Worm (Caenorhabditis elegans) whole organism, early embryonic: ENCODE data around the gene pitr-3.

Experiments used
- B0310.2 ChIP-seq: sonication (generic microtip); optimal IDR thresholded peaks from 2 replicates; lab custom pipeline; 2016; ENCODE audit warnings: mild to moderate bottlenecking, missing genetic modification characterization, missing compliant biosample characterization
- F13C5.2 ChIP-seq: sonication (generic microtip); optimal IDR thresholded peaks from 2 replicates; lab custom pipeline; 2017; ENCODE audit warnings: mild to moderate bottlenecking, missing genetic modification characterization, inconsistent platforms, missing compliant biosample characterization
- aly-1 ChIP-seq: sonication (generic microtip); optimal IDR thresholded peaks from 2 replicates; lab custom pipeline; 2016; ENCODE audit warnings: missing genetic modification characterization, missing compliant biosample characterization
- ama-1 ChIP-seq: fragments of 150-350 bp; optimal IDR thresholded peaks from 2 replicates; lab custom pipeline; 2014
- ceh-13 ChIP-seq: fragments of 200-800 bp; sonication (Bioruptor generic); optimal IDR thresholded peaks from 2 replicates; lab custom pipeline; 2018; ENCODE audit warnings: mild to moderate bottlenecking, missing genetic modification characterization, missing compliant biosample characterization
- ceh-36 ChIP-seq: sonication (generic microtip); optimal IDR thresholded peaks from 2 replicates; lab custom pipeline; 2016; ENCODE audit warnings: missing genetic modification characterization, inconsistent platforms, missing compliant biosample characterization
- ets-7 ChIP-seq: sonication (generic microtip); optimal IDR thresholded peaks from 2 replicates; lab custom pipeline; 2016; ENCODE audit warnings: missing genotype, missing genetic modification characterization, missing compliant biosample characterization
- flt-1 ChIP-seq: fragments of 200-800 bp; sonication (Bioruptor generic); IDR thresholded peaks from 2 replicates; pipeline ENCODE4 v1.3.6; 2022; ENCODE audit warnings: missing genetic modification characterization, missing compliant biosample characterization
- hmbx-1 ChIP-seq: sonication (generic microtip); optimal IDR thresholded peaks from 2 replicates; lab custom pipeline; 2016; ENCODE audit warnings: mild to moderate bottlenecking, missing genetic modification characterization, missing compliant biosample characterization
- hmg-4 ChIP-seq: fragments of 200-800 bp; sonication (Bioruptor generic); optimal IDR thresholded peaks from 2 replicates; lab custom pipeline; 2018; ENCODE audit warnings: mild to moderate bottlenecking, missing genetic modification characterization, missing compliant biosample characterization
- hnd-1 ChIP-seq: sonication (generic microtip); optimal IDR thresholded peaks from 2 replicates; lab custom pipeline; 2016; ENCODE audit warnings: missing genetic modification characterization, missing compliant biosample characterization
- pes-1 ChIP-seq: fragments of 200-800 bp; sonication (Bioruptor generic); IDR thresholded peaks from 2 replicates; pipeline ENCODE4 v1.3.6; 2022; ENCODE audit warnings: missing genetic modification reagents, missing genetic modification characterization, missing compliant biosample characterization
- scrt-1 ChIP-seq: fragments of 200-800 bp; sonication (Bioruptor generic); IDR thresholded peaks from 2 replicates; pipeline ENCODE4 v1.3.6; 2022; ENCODE audit warnings: missing genetic modification characterization, missing compliant biosample characterization
- sea-1 ChIP-seq: fragments of 200-800 bp; sonication (Bioruptor generic); conservative IDR thresholded peaks from 2 replicates; pipeline ENCODE4 v1.3.6; 2022; ENCODE audit warnings: missing genetic modification characterization, missing compliant biosample characterization
- tbx-11 ChIP-seq: fragments of 200-800 bp; sonication (Bioruptor generic); IDR thresholded peaks from 2 replicates; pipeline ENCODE4 v1.3.6; 2022; ENCODE audit warnings: missing genetic modification characterization, missing compliant biosample characterization
- tbx-37 ChIP-seq: fragments of 200-800 bp; sonication (Bioruptor generic); conservative IDR thresholded peaks from 2 replicates; pipeline ENCODE4 v1.3.6; 2022; ENCODE audit warnings: missing genetic modification reagents, missing genetic modification characterization, missing compliant biosample characterization
- tra-4 ChIP-seq: sonication (generic microtip); optimal IDR thresholded peaks from 2 replicates; lab custom pipeline; 2017; ENCODE audit warnings: missing genetic modification characterization, missing compliant biosample characterization

Gene pitr-3

ce11 chrV:9148151-9148550 is 7.0 kb upstream of the pitr-3 start:
- TF ChIP-seq flt-1 (GFP tag; lab: Robert Waterston, UW), result no peak
- TF ChIP-seq sea-1 (GFP tag; lab: Robert Waterston, UW), result no peak
- no peak for TF ChIP-seq scrt-1
- no peak for TF ChIP-seq F13C5.2 (tag; lab: Kevin White, UChicago)
- TF ChIP-seq ceh-36 (tag; lab: Kevin White, UChicago), result no peak
- TF ChIP-seq ama-1 (lab: Kevin White, UChicago), result no peak
- no peak for TF ChIP-seq pes-1
- no peak for TF ChIP-seq tbx-11

ce11 chrV:9146849-9147557 is 5.8 kb upstream of the pitr-3 start, which contains the start of gene spl-2:
TSS of gene spl-2 (minus strand) at chrV:9146899.
- TF ChIP-seq hmg-4 (GFP tag; lab: Kevin White, UChicago) (no peak), sea-1 (GFP tag; lab: Robert Waterston, UW) (no peak), ama-1 (lab: Kevin White, UChicago) (no peak), B0310.2 (no peak), flt-1 (GFP tag; lab: Robert Waterston, UW) (no peak), hnd-1 (tag; lab: Kevin White, UChicago) (no peak), tbx-11 (no peak), hmbx-1 (tag; lab: Kevin White, UChicago) (no peak), scrt-1 (no peak), pes-1 (no peak), ceh-13 (GFP tag; lab: Kevin White, UChicago) (no peak), ets-7 (no peak), tbx-37 (no peak), F13C5.2 (tag; lab: Kevin White, UChicago) (no peak), aly-1 (tag; lab: Kevin White, UChicago) (no peak), tra-4 (no peak), ceh-36 (tag; lab: Kevin White, UChicago) (no peak)

ce11 chrV:9146196-9146595 is 5.0 kb upstream of the pitr-3 start:
- TF ChIP-seq flt-1 (GFP tag; lab: Robert Waterston, UW) (no peak), scrt-1 (no peak), hnd-1 (tag; lab: Kevin White, UChicago) (no peak), F13C5.2 (tag; lab: Kevin White, UChicago) (no peak), tbx-37 (no peak), ceh-36 (tag; lab: Kevin White, UChicago) (no peak), tra-4 (no peak), hmbx-1 (tag; lab: Kevin White, UChicago) (no peak), sea-1 (GFP tag; lab: Robert Waterston, UW) (no peak)

ce11 chrV:9143896-9144295 is 2.7 kb upstream of the pitr-3 start:
- no peak for TF ChIP-seq tbx-37
- TF ChIP-seq hmbx-1 (tag; lab: Kevin White, UChicago), result no peak
- TF ChIP-seq ceh-36 (tag; lab: Kevin White, UChicago), result no peak
- no peak for TF ChIP-seq sea-1 (GFP tag; lab: Robert Waterston, UW)
- TF ChIP-seq B0310.2, result no peak
- TF ChIP-seq hmg-4 (GFP tag; lab: Kevin White, UChicago), result no peak
- TF ChIP-seq F13C5.2 (tag; lab: Kevin White, UChicago), result no peak
- no peak for TF ChIP-seq flt-1 (GFP tag; lab: Robert Waterston, UW)
- no peak for TF ChIP-seq ama-1 (lab: Kevin White, UChicago)
- no peak for TF ChIP-seq ceh-13 (GFP tag; lab: Kevin White, UChicago)
- no peak for TF ChIP-seq ets-7
- no peak for TF ChIP-seq tbx-11
- TF ChIP-seq tra-4, result no peak
- TF ChIP-seq pes-1, result no peak
- TF ChIP-seq hnd-1 (tag; lab: Kevin White, UChicago), result no peak
- TF ChIP-seq aly-1 (tag; lab: Kevin White, UChicago), result no peak
- no peak for TF ChIP-seq scrt-1

ce11 chrV:9137618-9138017 is 3.6 kb downstream of the pitr-3 start, which contains the start of gene pitr-2:
TSS of gene pitr-2 (minus strand) at chrV:9137718.
- TF ChIP-seq tbx-11 (no peak), hmg-4 (GFP tag; lab: Kevin White, UChicago) (no peak), hmbx-1 (tag; lab: Kevin White, UChicago) (no peak), tbx-37 (no peak), pes-1 (no peak), ama-1 (lab: Kevin White, UChicago) (no peak), aly-1 (tag; lab: Kevin White, UChicago) (no peak), ceh-13 (GFP tag; lab: Kevin White, UChicago) (no peak), tra-4 (no peak), scrt-1 (no peak), ceh-36 (tag; lab: Kevin White, UChicago) (no peak), hnd-1 (tag; lab: Kevin White, UChicago) (no peak)

- no peak for TF ChIP-seq hmg-4 (GFP tag; lab: Kevin White, UChicago)
- TF ChIP-seq tbx-37, result no peak
- no peak for TF ChIP-seq tbx-11
- TF ChIP-seq aly-1 (tag; lab: Kevin White, UChicago), result no peak
- no peak for TF ChIP-seq hmbx-1 (tag; lab: Kevin White, UChicago)
- no peak for TF ChIP-seq ama-1 (lab: Kevin White, UChicago)
- TF ChIP-seq sea-1 (GFP tag; lab: Robert Waterston, UW), result no peak
- TF ChIP-seq ets-7, result no peak
- TF ChIP-seq flt-1 (GFP tag; lab: Robert Waterston, UW), result no peak
- no peak for TF ChIP-seq F13C5.2 (tag; lab: Kevin White, UChicago)
- no peak for TF ChIP-seq tra-4
- no peak for TF ChIP-seq scrt-1
- no peak for TF ChIP-seq ceh-36 (tag; lab: Kevin White, UChicago)
- TF ChIP-seq pes-1, result no peak
- no peak for TF ChIP-seq hnd-1 (tag; lab: Kevin White, UChicago)
- no peak for TF ChIP-seq ceh-13 (GFP tag; lab: Kevin White, UChicago)
- no peak for TF ChIP-seq B0310.2
Measured at ce11 chrV:9133950-9134349, 7.2 kb downstream of the pitr-3 start, which contains the start of gene B0222.1. TSS of gene B0222.1 (plus strand) at chrV:9134255.

- TF ChIP-seq scrt-1 (no peak), hmbx-1 (tag; lab: Kevin White, UChicago) (no peak), F13C5.2 (tag; lab: Kevin White, UChicago) (no peak), aly-1 (tag; lab: Kevin White, UChicago) (no peak), hnd-1 (tag; lab: Kevin White, UChicago) (no peak), tbx-37 (no peak), ceh-13 (GFP tag; lab: Kevin White, UChicago) (no peak), tbx-11 (no peak), B0310.2 (no peak), tra-4 (no peak), hmg-4 (GFP tag; lab: Kevin White, UChicago) (no peak), sea-1 (GFP tag; lab: Robert Waterston, UW) (no peak), flt-1 (GFP tag; lab: Robert Waterston, UW) (no peak), pes-1 (no peak), ceh-36 (tag; lab: Kevin White, UChicago) (no peak), ama-1 (lab: Kevin White, UChicago) (no peak)
Measured at ce11 chrV:9132043-9132442, 9.2 kb downstream of the pitr-3 start, which contains the start of gene F21C10.1. TSS of gene F21C10.1 (plus strand) at chrV:9132343.
